Worm (Caenorhabditis elegans) whole organism, mixed stage, embryonic: ENCODE measurements around the gene D2045.7.

Experiments
- M03D4.4 ChIP-seq: sonication (generic microtip); optimal IDR thresholded peaks from 2 replicates; lab custom pipeline; 2017; ENCODE audit warnings: mild to moderate bottlenecking, missing genetic modification characterization, missing compliant biosample characterization
- blmp-1 ChIP-seq: fragments of 150-350 bp; optimal IDR thresholded peaks from 2 replicates; lab custom pipeline; 2014; ENCODE audit warnings: missing biosample characterization, missing genetic modification characterization
- ceh-39 ChIP-seq: fragments of 150-350 bp; optimal IDR thresholded peaks from 2 replicates; lab custom pipeline; 2014; ENCODE audit warnings: missing biosample characterization, missing genetic modification characterization
- ceh-43 ChIP-seq: fragments of 200-800 bp; sonication (Bioruptor generic); optimal IDR thresholded peaks from 2 replicates; lab custom pipeline; 2018; ENCODE audit warnings: mild to moderate bottlenecking, missing genetic modification characterization, moderate library complexity, missing compliant biosample characterization
- ceh-83 ChIP-seq: fragments of 200-800 bp; sonication (Bioruptor generic); optimal IDR thresholded peaks from 2 replicates; lab custom pipeline; 2018; ENCODE audit warnings: mild to moderate bottlenecking, missing genetic modification characterization, missing compliant biosample characterization
- ces-1 ChIP-seq: fragments of 150-350 bp; optimal IDR thresholded peaks from 2 replicates; lab custom pipeline; 2014; ENCODE audit warnings: missing biosample characterization, missing genetic modification reagents, missing genetic modification characterization
- cnd-1 ChIP-seq: fragments of 200-800 bp; sonication (Bioruptor generic); optimal IDR thresholded peaks from 2 replicates; lab custom pipeline; 2018; ENCODE audit warnings: mild to moderate bottlenecking, missing genetic modification characterization, missing compliant biosample characterization
- drap-1 ChIP-seq: fragments of 200-800 bp; sonication (Bioruptor generic); optimal IDR thresholded peaks from 3 replicates; lab custom pipeline; 2018; ENCODE audit warnings: mild to moderate bottlenecking, missing genetic modification characterization, missing compliant biosample characterization
- elt-3 ChIP-seq: fragments of 150-350 bp; optimal IDR thresholded peaks from 2 replicates; lab custom pipeline; 2014; ENCODE audit warnings: missing biosample characterization, missing genetic modification characterization
- flh-1 ChIP-seq: fragments of 200-800 bp; sonication (Bioruptor generic); optimal IDR thresholded peaks from 2 replicates; lab custom pipeline; 2018; ENCODE audit warnings: mild to moderate bottlenecking, missing genetic modification characterization, moderate library complexity, missing compliant biosample characterization
- hlh-1 ChIP-seq: fragments of 150-350 bp; optimal IDR thresholded peaks from 2 replicates; lab custom pipeline; 2014; ENCODE audit warnings: missing biosample characterization, missing genetic modification reagents, missing genetic modification characterization
- lin-32 ChIP-seq: fragments of 200-800 bp; sonication (Bioruptor generic); optimal IDR thresholded peaks from 2 replicates; lab custom pipeline; 2018; ENCODE audit warnings: mild to moderate bottlenecking, missing genetic modification characterization, missing compliant biosample characterization
- lsy-2 ChIP-seq: fragments of 150-350 bp; optimal IDR thresholded peaks from 2 replicates; lab custom pipeline; 2014; ENCODE audit warnings: missing biosample characterization, missing genetic modification characterization
- mab-5 ChIP-seq: fragments of 150-350 bp; optimal IDR thresholded peaks from 2 replicates; lab custom pipeline; 2014; ENCODE audit warnings: missing biosample characterization, missing genetic modification characterization
- mep-1 ChIP-seq: fragments of 150-350 bp; optimal IDR thresholded peaks from 2 replicates; lab custom pipeline; 2017; ENCODE audit warnings: missing biosample characterization, missing genetic modification reagents, missing genetic modification characterization, inconsistent platforms
- mls-2 ChIP-seq: sonication (generic microtip); optimal IDR thresholded peaks from 2 replicates; lab custom pipeline; 2016; ENCODE audit warnings: mild to moderate bottlenecking, missing genetic modification characterization, moderate library complexity, missing compliant biosample characterization
- nhr-2 ChIP-seq: fragments of 150-350 bp; optimal IDR thresholded peaks from 2 replicates; lab custom pipeline; 2014; ENCODE audit warnings: missing biosample characterization, missing genetic modification characterization
- nhr-28 ChIP-seq: fragments of 150-350 bp; optimal IDR thresholded peaks from 2 replicates; lab custom pipeline; 2014; ENCODE audit warnings: missing biosample characterization, missing genetic modification characterization
- pha-4 ChIP-seq: fragments of 150-350 bp; optimal IDR thresholded peaks from 2 replicates; lab custom pipeline; 2018; ENCODE audit warnings: missing biosample characterization, missing genetic modification reagents, missing genetic modification characterization
- sem-2 ChIP-seq: fragments of 200-800 bp; sonication (Bioruptor generic); optimal IDR thresholded peaks from 2 replicates; lab custom pipeline; 2018; ENCODE audit warnings: mild to moderate bottlenecking, missing genetic modification characterization, missing compliant biosample characterization
- snpc-4 ChIP-seq: fragments of 150-350 bp; optimal IDR thresholded peaks from 2 replicates; lab custom pipeline; 2014; ENCODE audit warnings: missing biosample characterization, missing genetic modification characterization
- unc-120 ChIP-seq: sonication (generic microtip); optimal IDR thresholded peaks from 2 replicates; lab custom pipeline; 2017; ENCODE audit warnings: missing genetic modification characterization, missing compliant biosample characterization; ENCODE audit not compliant: poor library complexity, severe bottlenecking
- unc-62 ChIP-seq: fragments of 150-350 bp; optimal IDR thresholded peaks from 2 replicates; lab custom pipeline; 2014; ENCODE audit warnings: missing biosample characterization, missing genetic modification reagents, missing genetic modification characterization
- zip-8 ChIP-seq: fragments of 150-350 bp; optimal IDR thresholded peaks from 2 replicates; lab custom pipeline; 2014; ENCODE audit warnings: missing biosample characterization, missing genetic modification characterization
- ztf-11 ChIP-seq: fragments of 150-350 bp; optimal IDR thresholded peaks from 2 replicates; lab custom pipeline; 2014; ENCODE audit warnings: missing biosample characterization, missing genetic modification characterization

Gene D2045.7

ce11 chrIII:10512570-10512969, 33.3 kb downstream of the D2045.7 start:
- TF ChIP-seq ces-1 (GFP tag; lab: Kevin White, UChicago) = peak; percentile 60
- TF ChIP-seq flh-1 (GFP tag; lab: Kevin White, UChicago) = no peak
- TF ChIP-seq, all 35 proteins: peak for 1

ce11 chrIII:10515751-10516150, 36.5 kb downstream of the D2045.7 start:
- TF ChIP-seq hlh-1 (tag; lab: Kevin White, UChicago) (no peak), nhr-28 (tag; lab: Kevin White, UChicago) (no peak), lsy-2 (tag; lab: Kevin White, UChicago) (no peak), unc-120 (no peak)

- TF ChIP-seq snpc-4 (tag; lab: Kevin White, UChicago) = no peak
- no peak for TF ChIP-seq lsy-2 (tag; lab: Kevin White, UChicago)
- TF ChIP-seq sem-2 = no peak
- no peak for TF ChIP-seq cnd-1 (tag; lab: Kevin White, UChicago)
- no peak for TF ChIP-seq pha-4 (tag; lab: Kevin White, UChicago)
- TF ChIP-seq ceh-43 = no peak
- no peak for TF ChIP-seq ceh-39 (tag; lab: Kevin White, UChicago)
These were observed 39.6 kb downstream of the D2045.7 start for ce11 chrIII:10518884-10519283.

- TF ChIP-seq ceh-43 = no peak
- TF ChIP-seq mep-1 = no peak
- no peak for TF ChIP-seq zip-8 (tag; lab: Kevin White, UChicago)
- TF ChIP-seq mab-5 (tag; lab: Kevin White, UChicago) = no peak
- no peak for TF ChIP-seq sem-2
- TF ChIP-seq M03D4.4 (tag; lab: Kevin White, UChicago) = no peak
- no peak for TF ChIP-seq lin-32 (GFP tag; lab: Kevin White, UChicago)
- TF ChIP-seq pha-4 (tag; lab: Kevin White, UChicago) = no peak
- TF ChIP-seq hlh-1 (tag; lab: Kevin White, UChicago) = no peak
- TF ChIP-seq mls-2 (tag; lab: Kevin White, UChicago) = no peak
- no peak for TF ChIP-seq drap-1 (GFP tag; lab: Kevin White, UChicago)
- no peak for TF ChIP-seq flh-1 (GFP tag; lab: Kevin White, UChicago)
- TF ChIP-seq, all 35 proteins: peak for 0
These were observed 40.3 kb downstream of the D2045.7 start for ce11 chrIII:10519615-10520014.

- TF ChIP-seq hlh-1 (tag; lab: Kevin White, UChicago) (peak; percentile 62), blmp-1 (tag; lab: Kevin White, UChicago) (no peak), unc-62 (GFP tag; lab: Kevin White, UChicago) (peak; percentile 22), ces-1 (GFP tag; lab: Kevin White, UChicago) (no peak), unc-120 (peak; percentile 47)
These were observed 41.2 kb downstream of the D2045.7 start, which contains the start of gene unc-49 for ce11 chrIII:10520523-10520922. Gene unc-49, plus strand, starts transcription at chrIII:10520762.

- TF ChIP-seq zip-8 (tag; lab: Kevin White, UChicago) = no peak
- TF ChIP-seq M03D4.4 (tag; lab: Kevin White, UChicago) = no peak
- no peak for TF ChIP-seq lsy-2 (tag; lab: Kevin White, UChicago)
- TF ChIP-seq ceh-43 = no peak
- TF ChIP-seq unc-62 (GFP tag; lab: Kevin White, UChicago) = no peak
- no peak for TF ChIP-seq nhr-28 (tag; lab: Kevin White, UChicago)
- no peak for TF ChIP-seq mls-2 (tag; lab: Kevin White, UChicago)
- no peak for TF ChIP-seq unc-120
- no peak for TF ChIP-seq drap-1 (GFP tag; lab: Kevin White, UChicago)
- no peak for TF ChIP-seq ceh-39 (tag; lab: Kevin White, UChicago)
These were observed 41.9 kb downstream of the D2045.7 start for ce11 chrIII:10521219-10521618.

ce11 chrIII:10523025-10523424, 43.7 kb downstream of the D2045.7 start:
- no peak for TF ChIP-seq lsy-2 (tag; lab: Kevin White, UChicago)
- no peak for TF ChIP-seq mab-5 (tag; lab: Kevin White, UChicago)
- TF ChIP-seq elt-3 (tag; lab: Kevin White, UChicago) = no peak
- no peak for TF ChIP-seq ztf-11
- TF ChIP-seq ceh-83 (GFP tag; lab: Kevin White, UChicago) = no peak
- no peak for TF ChIP-seq snpc-4 (tag; lab: Kevin White, UChicago)
- no peak for TF ChIP-seq nhr-2 (tag; lab: Kevin White, UChicago)
- no peak for TF ChIP-seq sem-2
